Fruit fly (Drosophila melanogaster) whole organism, embryonic: ENCODE results near the gene CG2865.

Experiments
- Ada2b ChIP-seq: fragments of 200-800 bp; sonication (Bioruptor generic); IDR thresholded peaks from 2 replicates; pipeline ENCODE4 v1.3.6; 2022; ENCODE audit warnings: missing biosample characterization, missing genetic modification characterization
- Asciz ChIP-seq: fragments of 200-800 bp; sonication (Bioruptor generic); optimal IDR thresholded peaks from 2 replicates; lab custom pipeline; 2017; ENCODE audit warnings: missing biosample characterization, mild to moderate bottlenecking, missing genetic modification characterization, missing genetic modification reagents
- Bteb2 ChIP-seq: fragments of 200-800 bp; sonication (Bioruptor generic); optimal IDR thresholded peaks from 2 replicates; lab custom pipeline; 2016; ENCODE audit warnings: missing biosample characterization, missing genetic modification characterization
- CG10543 ChIP-seq: fragments of 200-800 bp; sonication (Bioruptor generic); optimal IDR thresholded peaks from 3 replicates; lab custom pipeline; 2017; ENCODE audit warnings: missing biosample characterization, mild to moderate bottlenecking, missing genetic modification characterization, moderate library complexity
- CG14710 ChIP-seq: fragments of 200-800 bp; sonication (Bioruptor generic); optimal IDR thresholded peaks from 3 replicates; lab custom pipeline; 2019; ENCODE audit warnings: missing biosample characterization, mild to moderate bottlenecking, missing genetic modification characterization, moderate library complexity
- CG2120 ChIP-seq: fragments of 200-800 bp; sonication (Bioruptor generic); optimal IDR thresholded peaks from 3 replicates; lab custom pipeline; 2016; ENCODE audit warnings: missing biosample characterization, missing genetic modification characterization
- CG2129 ChIP-seq: fragments of 200-800 bp; sonication (Bioruptor generic); IDR thresholded peaks from 2 replicates; pipeline ENCODE4 v1.3.6; 2022; ENCODE audit warnings: missing biosample characterization, missing genetic modification characterization; ENCODE audit not compliant: partially characterized antibody
- CG30020 ChIP-seq: fragments of 200-800 bp; optimal IDR thresholded peaks from 2 replicates; lab custom pipeline; 2019; ENCODE audit warnings: missing biosample characterization, mild to moderate bottlenecking, missing genetic modification characterization, moderate library complexity
- CG3847 ChIP-seq: fragments of 200-800 bp; sonication (Bioruptor generic); IDR thresholded peaks from 2 replicates; pipeline ENCODE4 v1.3.6; 2022; ENCODE audit warnings: missing biosample characterization, missing genetic modification characterization
- CG4730 ChIP-seq: fragments of 200-800 bp; sonication (Bioruptor generic); IDR thresholded peaks from 2 replicates; pipeline ENCODE4 v1.3.6; 2022; ENCODE audit warnings: missing biosample characterization, missing genetic modification characterization
- CG4820 ChIP-seq: fragments of 200-800 bp; sonication (Bioruptor generic); optimal IDR thresholded peaks from 3 replicates; lab custom pipeline; 2016; ENCODE audit warnings: missing biosample characterization, missing genetic modification characterization
- CG7745 ChIP-seq: fragments of 200-800 bp; sonication (Bioruptor generic); optimal IDR thresholded peaks from 2 replicates; lab custom pipeline; 2018; ENCODE audit warnings: missing biosample characterization, mild to moderate bottlenecking, missing genetic modification characterization, moderate library complexity
- CG8478 ChIP-seq: fragments of >200 bp; optimal IDR thresholded peaks from 2 replicates; lab custom pipeline; 2018
- CG8924 ChIP-seq: fragments of 200-800 bp; optimal IDR thresholded peaks from 3 replicates; lab custom pipeline; 2019; ENCODE audit warnings: missing biosample characterization, mild to moderate bottlenecking, missing genetic modification characterization, moderate library complexity
- Dek ChIP-seq: fragments of 200-800 bp; sonication (Bioruptor generic); optimal IDR thresholded peaks from 3 replicates; lab custom pipeline; 2019; ENCODE audit warnings: missing biosample characterization, mild to moderate bottlenecking, missing genetic modification characterization, moderate library complexity
- Dll ChIP-seq: fragments of 200-800 bp; sonication (Bioruptor generic); IDR thresholded peaks from 4 replicates; pipeline ENCODE4 v1.3.6; 2022; ENCODE audit warnings: missing biosample characterization, missing genetic modification characterization; ENCODE audit not compliant: partially characterized antibody
- Doc2 ChIP-seq: fragments of 200-800 bp; sonication (Bioruptor generic); IDR thresholded peaks from 2 replicates; pipeline ENCODE4 v1.3.6; 2022; ENCODE audit warnings: missing biosample characterization, missing genetic modification characterization
- Doc3 ChIP-seq: fragments of 200-800 bp; sonication (Bioruptor generic); IDR thresholded peaks from 3 replicates; pipeline ENCODE4 v1.3.6; 2022; ENCODE audit warnings: missing biosample characterization, missing genetic modification characterization; ENCODE audit not compliant: partially characterized antibody
- E2f2 ChIP-seq: fragments of 200-800 bp; sonication (Bioruptor generic); IDR thresholded peaks from 2 replicates; pipeline ENCODE4 v1.3.6; 2022; ENCODE audit warnings: missing biosample characterization, missing genetic modification characterization
- Eip74EF ChIP-seq, 2 experiments: fragments of 200-800 bp in 1 of 2; fragments of >200 bp in 1 of 2; sonication (Bioruptor generic) in 1 of 2; optimal IDR thresholded peaks; 2 replicates each; lab custom pipeline; 2017 to 2019; ENCODE audit warnings: missing biosample characterization in 2 of 2, missing genetic modification characterization in 2 of 2, mild to moderate bottlenecking in 1 of 2, moderate library complexity in 1 of 2
- Fer3 ChIP-seq: fragments of 200-800 bp; sonication (Bioruptor generic); optimal IDR thresholded peaks from 2 replicates; lab custom pipeline; 2018; ENCODE audit warnings: missing biosample characterization, mild to moderate bottlenecking, missing genetic modification characterization, moderate library complexity
- H2.0 ChIP-seq: fragments of 200-800 bp; sonication (Bioruptor generic); IDR thresholded peaks from 2 replicates; pipeline ENCODE4 v1.3.6; 2022; ENCODE audit warnings: missing biosample characterization, missing genetic modification characterization
- NK7.1 ChIP-seq: fragments of 200-800 bp; sonication (Bioruptor generic); optimal IDR thresholded peaks from 3 replicates; lab custom pipeline; 2016; ENCODE audit warnings: missing biosample characterization, missing genetic modification characterization
- Poxn ChIP-seq: fragments of 200-800 bp; sonication (Bioruptor generic); IDR thresholded peaks from 2 replicates; pipeline ENCODE4 v1.3.6; 2022; ENCODE audit warnings: missing biosample characterization, missing genetic modification characterization
- Scr ChIP-seq: fragments of 200-800 bp; sonication (Bioruptor generic); IDR thresholded peaks from 2 replicates; pipeline ENCODE4 v1.3.6; 2022; ENCODE audit warnings: missing biosample characterization, missing genetic modification characterization; ENCODE audit not compliant: partially characterized antibody
- Side ChIP-seq: fragments of 200-800 bp; sonication (Bioruptor generic); optimal IDR thresholded peaks from 2 replicates; lab custom pipeline; 2016; ENCODE audit warnings: missing biosample characterization, missing genetic modification characterization
- TFAM ChIP-seq: fragments of 200-800 bp; sonication (Bioruptor generic); optimal IDR thresholded peaks from 2 replicates; lab custom pipeline; 2017; ENCODE audit warnings: missing biosample characterization, missing genetic modification characterization, inconsistent platforms
- al ChIP-seq: fragments of 200-800 bp; sonication (Bioruptor generic); IDR thresholded peaks from 2 replicates; pipeline ENCODE4 v1.3.6; 2022; ENCODE audit warnings: missing biosample characterization, missing genetic modification characterization
- caup ChIP-seq: fragments of 200-800 bp; sonication (Bioruptor generic); optimal IDR thresholded peaks from 3 replicates; lab custom pipeline; 2017; ENCODE audit warnings: missing biosample characterization, mild to moderate bottlenecking, missing genetic modification characterization, moderate library complexity; ENCODE audit not compliant: severe bottlenecking
- da ChIP-seq: fragments of 200-800 bp; sonication (Bioruptor generic); optimal IDR thresholded peaks from 2 replicates; lab custom pipeline; 2016; ENCODE audit warnings: missing biosample characterization, missing genetic modification characterization
- dati ChIP-seq: fragments of 200-800 bp; sonication (Bioruptor generic); IDR thresholded peaks from 2 replicates; pipeline ENCODE4 v1.3.6; 2022; ENCODE audit warnings: missing biosample characterization, missing genetic modification characterization
- eve ChIP-seq, 2 experiments: fragments of >200 bp; optimal IDR thresholded peaks; 2 replicates each; lab custom pipeline; 2017; ENCODE audit warnings: missing biosample characterization in 2 of 2, missing genetic modification characterization in 2 of 2
- gem ChIP-seq: fragments of 200-800 bp; sonication (Bioruptor generic); optimal IDR thresholded peaks from 2 replicates; lab custom pipeline; 2019; ENCODE audit warnings: missing biosample characterization, mild to moderate bottlenecking, missing genetic modification characterization, moderate library complexity
- grn ChIP-seq: fragments of 200-800 bp; sonication (Bioruptor generic); optimal IDR thresholded peaks from 3 replicates; lab custom pipeline; 2017; ENCODE audit warnings: missing biosample characterization, missing genetic modification characterization
- gt ChIP-seq: fragments of 200-800 bp; sonication (Bioruptor generic); IDR thresholded peaks from 2 replicates; pipeline ENCODE4 v1.3.6; 2022; ENCODE audit warnings: missing biosample characterization, missing genetic modification characterization
- h ChIP-seq: fragments of >200 bp; optimal IDR thresholded peaks from 2 replicates; lab custom pipeline; 2017
- hkb ChIP-seq, 2 experiments: fragments of 200-800 bp in 1 of 2; fragments of >200 bp in 1 of 2; sonication (Bioruptor generic) in 1 of 2; IDR thresholded peaks in 1 of 2; optimal IDR thresholded peaks in 1 of 2; 2 replicates each; pipeline versions ENCODE4 v1.3.6 to Lab custom; 2017 to 2022; ENCODE audit warnings: missing biosample characterization in 1 of 2, missing genetic modification characterization in 1 of 2
- jumu ChIP-seq: fragments of 200-800 bp; sonication (Bioruptor generic); optimal IDR thresholded peaks from 3 replicates; lab custom pipeline; 2016; ENCODE audit warnings: missing biosample characterization, missing genetic modification characterization
- kay ChIP-seq: fragments of 200-800 bp; sonication (Bioruptor generic); optimal IDR thresholded peaks from 2 replicates; lab custom pipeline; 2016; ENCODE audit warnings: missing biosample characterization, missing genetic modification characterization
- knrl ChIP-seq: fragments of 200-800 bp; sonication (Bioruptor generic); IDR thresholded peaks from 3 replicates; pipeline ENCODE4 v1.3.6; 2022; ENCODE audit warnings: missing biosample characterization, missing genetic modification characterization; ENCODE audit not compliant: partially characterized antibody
- mirr ChIP-seq: fragments of 200-800 bp; sonication (Bioruptor generic); optimal IDR thresholded peaks from 3 replicates; lab custom pipeline; 2018; ENCODE audit warnings: missing biosample characterization, mild to moderate bottlenecking, missing genetic modification characterization
- nau ChIP-seq: fragments of 200-800 bp; sonication (Bioruptor generic); optimal IDR thresholded peaks from 3 replicates; lab custom pipeline; 2017; ENCODE audit warnings: missing biosample characterization, mild to moderate bottlenecking, missing genetic modification characterization, missing genetic modification reagents
- oc ChIP-seq: fragments of 200-800 bp; sonication (Bioruptor generic); optimal IDR thresholded peaks from 2 replicates; lab custom pipeline; 2018; ENCODE audit warnings: missing biosample characterization, mild to moderate bottlenecking, missing genetic modification characterization, moderate library complexity
- p53 ChIP-seq: fragments of 200-800 bp; sonication (Bioruptor generic); optimal IDR thresholded peaks from 2 replicates; lab custom pipeline; 2016; ENCODE audit warnings: missing biosample characterization, missing genetic modification characterization
- pb ChIP-seq: fragments of 200-800 bp; sonication (Bioruptor generic); optimal IDR thresholded peaks from 3 replicates; lab custom pipeline; 2016; ENCODE audit warnings: missing biosample characterization, missing genetic modification characterization
- psq ChIP-seq: fragments of 200-800 bp; sonication (Bioruptor generic); optimal IDR thresholded peaks from 2 replicates; lab custom pipeline; 2017; ENCODE audit warnings: missing biosample characterization, missing genetic modification characterization
- row ChIP-seq: fragments of 200-800 bp; sonication (Bioruptor generic); IDR thresholded peaks from 3 replicates; pipeline ENCODE4 v1.3.6; 2022; ENCODE audit warnings: missing biosample characterization, missing genetic modification characterization
- run ChIP-seq: fragments of 200-800 bp; sonication (Bioruptor generic); optimal IDR thresholded peaks from 3 replicates; lab custom pipeline; 2018; ENCODE audit warnings: missing biosample characterization, mild to moderate bottlenecking, missing genetic modification characterization
- shn ChIP-seq: fragments of 200-800 bp; sonication (Bioruptor generic); optimal IDR thresholded peaks from 3 replicates; lab custom pipeline; 2016; ENCODE audit warnings: missing biosample characterization, missing genetic modification characterization
- slou ChIP-seq: fragments of 200-800 bp; sonication (Bioruptor generic); optimal IDR thresholded peaks from 3 replicates; lab custom pipeline; 2016; ENCODE audit warnings: missing biosample characterization, missing genetic modification characterization
- usp ChIP-seq: fragments of >200 bp; optimal IDR thresholded peaks from 2 replicates; lab custom pipeline; 2017; ENCODE audit warnings: missing biosample characterization, missing genetic modification characterization

CG2865 gene

dm6 chrX:2329312-2329711, 36.1 kb upstream of the CG2865 start (continued):
- TF ChIP-seq Eip74EF (GFP tag; optimal IDR thresholded peaks at IDR 0.05; lab: Kevin White, UChicago) (peak in 1 of 2 experiments; percentile 62), CG4730 (GFP tag; lab: Robert Waterston, UW) (peak; percentile 66), Ada2b (GFP tag; lab: Robert Waterston, UW) (peak; percentile 29; the same call in 1 of the 2 replicates), dati (GFP tag; lab: Robert Waterston, UW) (0 out of 2 replicates have a peak, but pooled peaks have one; percentile 33), mirr (no peak), CG2120 (peak; percentile 86), da (GFP tag; lab: Kevin White, UChicago) (peak; percentile 18), NK7.1 (GFP tag; lab: Kevin White, UChicago) (peak; percentile 80), CG3847 (GFP tag; lab: Robert Waterston, UW) (peak; percentile 53), E2f2 (GFP tag; lab: Robert Waterston, UW) (peak; percentile 56), caup (GFP tag; lab: Kevin White, UChicago) (peak; percentile 64), H2.0 (peak; percentile 73), usp (GFP tag; lab: Kevin White, UChicago) (no peak), grn (GFP tag; lab: Kevin White, UChicago) (no peak), kay (GFP tag; lab: Kevin White, UChicago) (peak; percentile 31), TFAM (GFP tag; lab: Kevin White, UChicago) (no peak), CG7745 (tag; lab: Kevin White, UChicago) (no peak), jumu (peak; percentile 79), oc (tag; lab: Kevin White, UChicago) (peak; percentile 59), Side (GFP tag; lab: Kevin White, UChicago) (peak; percentile 77), Fer3 (peak; percentile 27), hkb (optimal IDR thresholded peaks at IDR 0.05; lab: Kevin White, UChicago) (no peak), hkb (GFP tag; IDR thresholded peaks at IDR 0.05; lab: Robert Waterston, UW) (peak; percentile 75), CG2129 (GFP tag; lab: Robert Waterston, UW) (no peak), knrl (GFP tag; lab: Robert Waterston, UW) (no peak), CG8924 (tag; lab: Kevin White, UChicago) (peak; percentile 73), Asciz (GFP tag; lab: Kevin White, UChicago) (no peak), Bteb2 (GFP tag; lab: Kevin White, UChicago) (peak; percentile 77), eve (GFP tag; optimal IDR thresholded peaks at IDR 0.05; lab: Kevin White, UChicago) (no peak), Doc3 (GFP tag; lab: Robert Waterston, UW) (no peak), gt (GFP tag; lab: Robert Waterston, UW) (no peak), p53 (GFP tag; lab: Kevin White, UChicago) (no peak), Scr (GFP tag; lab: Robert Waterston, UW) (no peak), CG10543 (peak; percentile 9), slou (peak; percentile 64), psq (peak; percentile 45), h (lab: Kevin White, UChicago) (no peak), row (GFP tag; lab: Robert Waterston, UW) (peak; percentile 90), run (tag; lab: Kevin White, UChicago) (no peak), CG14710 (tag; lab: Kevin White, UChicago) (peak; percentile 24), pb (peak; percentile 54), gem (tag; lab: Kevin White, UChicago) (peak; percentile 81), Dek (tag; lab: Kevin White, UChicago) (peak; percentile 54), CG8478 (lab: Kevin White, UChicago) (no peak), shn (peak; percentile 68), nau (GFP tag; lab: Kevin White, UChicago) (peak; percentile 2), al (GFP tag; lab: Robert Waterston, UW) (peak; percentile 17; the same call in 1 of the 2 replicates), CG4820 (GFP tag; lab: Kevin White, UChicago) (peak; percentile 61), Doc2 (no peak), Poxn (GFP tag; lab: Robert Waterston, UW) (0 out of 2 replicates have a peak, but pooled peaks have one; percentile 20), CG30020 (tag; lab: Kevin White, UChicago) (no peak), Dll (GFP tag; lab: Robert Waterston, UW) (no peak)
